Worm (Caenorhabditis elegans) whole organism, young adult: ENCODE data around the gene F35B12.10.
A peak's percentile ranks its signal among the peaks of the same experiment; 100 is the strongest.

Source experiments
- B0019.2 ChIP-seq: fragments of 200-800 bp; sonication (Bioruptor generic); conservative IDR thresholded peaks from 2 replicates; pipeline ENCODE4 v1.3.6; 2022; ENCODE audit warnings: missing genetic modification reagents, missing genetic modification characterization, missing compliant biosample characterization
- C17E4.6 ChIP-seq: fragments of 200-800 bp; sonication (Bioruptor generic); IDR thresholded peaks from 2 replicates; pipeline ENCODE4 v1.3.6; 2022; ENCODE audit warnings: missing genetic modification reagents, missing genetic modification characterization, missing compliant biosample characterization
- D2030.7 ChIP-seq: fragments of 200-800 bp; sonication (Bioruptor generic); IDR thresholded peaks from 2 replicates; pipeline ENCODE4 v1.3.6; 2022; ENCODE audit warnings: missing genetic modification reagents, missing genetic modification characterization, missing compliant biosample characterization
- F10E7.11 ChIP-seq: sonication (generic microtip); optimal IDR thresholded peaks from 2 replicates; lab custom pipeline; 2017; ENCODE audit warnings: mild to moderate bottlenecking, missing genetic modification characterization, moderate library complexity, missing compliant biosample characterization
- F52B5.7 ChIP-seq: sonication (generic microtip); optimal IDR thresholded peaks from 2 replicates; lab custom pipeline; 2016; ENCODE audit warnings: mild to moderate bottlenecking, missing genetic modification characterization, missing compliant biosample characterization
- K12H6.12 ChIP-seq: fragments of 200-800 bp; sonication (Bioruptor generic); optimal IDR thresholded peaks from 2 replicates; lab custom pipeline; 2018; ENCODE audit warnings: mild to moderate bottlenecking, missing genetic modification characterization, missing compliant biosample characterization
- Y53G8AR.9 ChIP-seq: fragments of 200-800 bp; sonication (Bioruptor generic); conservative IDR thresholded peaks from 2 replicates; pipeline ENCODE4 v1.3.6; 2022; ENCODE audit warnings: missing genetic modification reagents, missing genetic modification characterization, missing compliant biosample characterization
- Y67H2A.10 ChIP-seq: fragments of 200-800 bp; sonication (Bioruptor generic); conservative IDR thresholded peaks from 2 replicates; pipeline ENCODE4 v1.3.6; 2022; ENCODE audit warnings: missing genetic modification reagents, missing genetic modification characterization, missing compliant biosample characterization
- Y95B8A.8 ChIP-seq: fragments of 200-800 bp; sonication (Bioruptor generic); IDR thresholded peaks from 2 replicates; pipeline ENCODE4 v1.3.6; 2022; ENCODE audit warnings: missing genetic modification reagents, missing genetic modification characterization, missing compliant biosample characterization
- ZK185.1 ChIP-seq: sonication (generic microtip); optimal IDR thresholded peaks from 2 replicates; lab custom pipeline; 2016; ENCODE audit warnings: mild to moderate bottlenecking, missing genetic modification characterization, missing compliant biosample characterization; ENCODE audit not compliant: poor library complexity, severe bottlenecking
- attf-5 ChIP-seq: fragments of 200-800 bp; sonication (Bioruptor generic); optimal IDR thresholded peaks from 2 replicates; lab custom pipeline; 2018; ENCODE audit warnings: mild to moderate bottlenecking, missing genetic modification characterization, missing compliant biosample characterization
- bed-1 ChIP-seq: fragments of 200-800 bp; sonication (Bioruptor generic); IDR thresholded peaks from 2 replicates; pipeline ENCODE4 v1.3.6; 2022; ENCODE audit warnings: missing genetic modification reagents, missing genetic modification characterization, missing compliant biosample characterization
- ccch-3 ChIP-seq: fragments of 200-800 bp; sonication (Bioruptor generic); optimal IDR thresholded peaks from 2 replicates; lab custom pipeline; 2018; ENCODE audit warnings: mild to moderate bottlenecking, missing genetic modification characterization, missing compliant biosample characterization
- ceh-91 ChIP-seq: fragments of 200-800 bp; sonication (Bioruptor generic); IDR thresholded peaks from 2 replicates; pipeline ENCODE4 v1.3.6; 2022; ENCODE audit warnings: missing genetic modification reagents, missing genetic modification characterization, missing compliant biosample characterization
- chd-7 ChIP-seq: sonication (generic microtip); optimal IDR thresholded peaks from 2 replicates; lab custom pipeline; 2016; ENCODE audit warnings: mild to moderate bottlenecking, missing genetic modification characterization, moderate library complexity, missing compliant biosample characterization
- dox-1 ChIP-seq: fragments of 200-800 bp; sonication (Bioruptor generic); IDR thresholded peaks from 2 replicates; pipeline ENCODE4 v1.3.6; 2022; ENCODE audit warnings: missing genetic modification reagents, missing genetic modification characterization, missing compliant biosample characterization
- efl-1 ChIP-seq: fragments of 150-350 bp; optimal IDR thresholded peaks from 2 replicates; lab custom pipeline; 2014; ENCODE audit warnings: missing biosample characterization, missing genetic modification reagents, missing genetic modification characterization
- him-1 ChIP-seq: sonication (generic microtip); optimal IDR thresholded peaks from 2 replicates; lab custom pipeline; 2016; ENCODE audit warnings: missing genotype, missing genetic modification reagents, missing genetic modification characterization, missing compliant biosample characterization
- hlh-12 ChIP-seq: sonication (generic microtip); optimal IDR thresholded peaks from 2 replicates; lab custom pipeline; 2016; ENCODE audit warnings: missing genetic modification characterization, missing compliant biosample characterization
- hmg-1.2 ChIP-seq: fragments of 200-800 bp; sonication (Bioruptor generic); IDR thresholded peaks from 2 replicates; pipeline ENCODE4 v1.3.6; 2022; ENCODE audit warnings: missing genetic modification reagents, missing genetic modification characterization, missing compliant biosample characterization
- hmg-20 ChIP-seq: fragments of 200-800 bp; sonication (Bioruptor generic); IDR thresholded peaks from 2 replicates; pipeline ENCODE4 v1.3.6; 2022; ENCODE audit warnings: missing genetic modification reagents, missing genetic modification characterization, missing compliant biosample characterization
- let-526 ChIP-seq: fragments of 200-800 bp; sonication (Bioruptor generic); IDR thresholded peaks from 2 replicates; pipeline ENCODE4 v1.3.6; 2022; ENCODE audit warnings: missing genetic modification reagents, missing genetic modification characterization, missing compliant biosample characterization
- lin-40 ChIP-seq: sonication (generic microtip); optimal IDR thresholded peaks from 2 replicates; lab custom pipeline; 2016; ENCODE audit warnings: missing genetic modification characterization, mild to moderate bottlenecking, missing compliant biosample characterization, missing genotype, missing genetic modification reagents
- lin-54 ChIP-seq: fragments of 200-800 bp; sonication (Bioruptor generic); optimal IDR thresholded peaks from 2 replicates; lab custom pipeline; 2018; ENCODE audit warnings: mild to moderate bottlenecking, missing genetic modification characterization, missing compliant biosample characterization
- lsl-1 ChIP-seq: fragments of 200-800 bp; sonication (Bioruptor generic); optimal IDR thresholded peaks from 2 replicates; lab custom pipeline; 2018; ENCODE audit warnings: mild to moderate bottlenecking, missing genetic modification characterization, moderate library complexity, missing compliant biosample characterization
- madf-10 ChIP-seq: sonication (generic microtip); optimal IDR thresholded peaks from 2 replicates; lab custom pipeline; 2016; ENCODE audit warnings: mild to moderate bottlenecking, missing genetic modification characterization, missing compliant biosample characterization
- madf-6 ChIP-seq: fragments of 200-800 bp; sonication (Bioruptor generic); IDR thresholded peaks from 2 replicates; pipeline ENCODE4 v1.3.6; 2022; ENCODE audit warnings: missing genetic modification reagents, missing genetic modification characterization, missing compliant biosample characterization
- madf-8 ChIP-seq: fragments of 200-800 bp; sonication (Bioruptor generic); conservative IDR thresholded peaks from 2 replicates; pipeline ENCODE4 v1.3.6; 2022; ENCODE audit warnings: missing genetic modification reagents, missing genetic modification characterization, missing compliant biosample characterization
- mcd-1 ChIP-seq: fragments of 200-800 bp; sonication (Bioruptor generic); IDR thresholded peaks from 2 replicates; pipeline ENCODE4 v1.3.6; 2022; ENCODE audit warnings: missing genetic modification reagents, missing genetic modification characterization, missing compliant biosample characterization
- mel-28 ChIP-seq: sonication (generic microtip); optimal IDR thresholded peaks from 2 replicates; lab custom pipeline; 2016; ENCODE audit warnings: borderline replicate concordance, mild to moderate bottlenecking, missing genetic modification characterization, missing compliant biosample characterization
- nfya-1 ChIP-seq: sonication (generic microtip); optimal IDR thresholded peaks from 2 replicates; lab custom pipeline; 2017; ENCODE audit warnings: antibody characterized with exemption, missing compliant biosample characterization, missing genetic modification characterization, borderline replicate concordance; ENCODE audit not compliant: insufficient read depth
- nfyb-1 ChIP-seq: fragments of 200-800 bp; sonication (Bioruptor generic); IDR thresholded peaks from 2 replicates; pipeline ENCODE4 v1.3.6; 2022; ENCODE audit warnings: missing genetic modification reagents, missing genetic modification characterization, missing compliant biosample characterization
- nhr-80 ChIP-seq: sonication (generic microtip); optimal IDR thresholded peaks from 2 replicates; lab custom pipeline; 2016; ENCODE audit warnings: missing genetic modification characterization, missing compliant biosample characterization
- pbrm-1 ChIP-seq: fragments of 200-800 bp; sonication (Bioruptor generic); IDR thresholded peaks from 2 replicates; pipeline ENCODE4 v1.3.6; 2022; ENCODE audit warnings: missing genetic modification reagents, missing genetic modification characterization, missing compliant biosample characterization
- rcor-1 ChIP-seq: fragments of 200-800 bp; sonication (Bioruptor generic); IDR thresholded peaks from 2 replicates; pipeline ENCODE4 v1.3.6; 2022; ENCODE audit warnings: missing genetic modification reagents, missing genetic modification characterization, missing compliant biosample characterization
- rec-8 ChIP-seq, 2 experiments: sonication (generic microtip); optimal IDR thresholded peaks; 2 replicates each; lab custom pipeline; 2016; ENCODE audit warnings: mild to moderate bottlenecking in 2 of 2, missing genetic modification characterization in 2 of 2, missing genetic modification reagents in 2 of 2, missing genotype in 2 of 2, missing biosample characterization in 1 of 2, missing compliant biosample characterization in 1 of 2, moderate library complexity in 1 of 2
- rpc-1 ChIP-seq, 2 experiments: fragments of 150-350 bp in 1 of 2; sonication (generic microtip) in 1 of 2; optimal IDR thresholded peaks; 2 replicates each; lab custom pipeline; 2014 to 2018; ENCODE audit warnings: missing biosample characterization in 1 of 2, missing genetic modification characterization in 1 of 2, missing genetic modification reagents in 1 of 2, missing genotype in 1 of 2
- snpc-1.3 ChIP-seq: sonication (generic microtip); optimal IDR thresholded peaks from 2 replicates; lab custom pipeline; 2017; ENCODE audit warnings: missing genetic modification characterization, mild to moderate bottlenecking, missing compliant biosample characterization, antibody characterized with exemption, moderate library complexity, missing genotype, missing genetic modification reagents; ENCODE audit not compliant: insufficient read depth
- snpc-3.4 ChIP-seq: sonication (generic microtip); optimal IDR thresholded peaks from 2 replicates; lab custom pipeline; 2017; ENCODE audit warnings: missing genetic modification characterization, mild to moderate bottlenecking, missing compliant biosample characterization, antibody characterized with exemption, moderate library complexity, missing genotype, missing genetic modification reagents
- tbp1 ChIP-seq: fragments of 200-800 bp; sonication (Bioruptor generic); optimal IDR thresholded peaks from 2 replicates; lab custom pipeline; 2018; ENCODE audit warnings: mild to moderate bottlenecking, missing genetic modification characterization, missing compliant biosample characterization
- zfh-2 ChIP-seq: fragments of 200-800 bp; sonication (Bioruptor generic); conservative IDR thresholded peaks from 2 replicates; pipeline ENCODE4 v1.3.6; 2022; ENCODE audit warnings: missing genetic modification reagents, missing genetic modification characterization, missing compliant biosample characterization
- ztf-18 ChIP-seq: sonication (generic microtip); optimal IDR thresholded peaks from 2 replicates; lab custom pipeline; 2016; ENCODE audit warnings: missing genotype, mild to moderate bottlenecking, missing genetic modification characterization, missing compliant biosample characterization
- ztf-28 ChIP-seq: fragments of 200-800 bp; sonication (Bioruptor generic); IDR thresholded peaks from 2 replicates; pipeline ENCODE4 v1.3.6; 2022; ENCODE audit warnings: missing genetic modification reagents, missing genetic modification characterization, missing compliant biosample characterization
- ztf-6 ChIP-seq: fragments of 200-800 bp; sonication (Bioruptor generic); IDR thresholded peaks from 2 replicates; pipeline ENCODE4 v1.3.6; 2022; ENCODE audit warnings: missing genetic modification reagents, missing genetic modification characterization, missing compliant biosample characterization

The F35B12.10 gene

DNA sequence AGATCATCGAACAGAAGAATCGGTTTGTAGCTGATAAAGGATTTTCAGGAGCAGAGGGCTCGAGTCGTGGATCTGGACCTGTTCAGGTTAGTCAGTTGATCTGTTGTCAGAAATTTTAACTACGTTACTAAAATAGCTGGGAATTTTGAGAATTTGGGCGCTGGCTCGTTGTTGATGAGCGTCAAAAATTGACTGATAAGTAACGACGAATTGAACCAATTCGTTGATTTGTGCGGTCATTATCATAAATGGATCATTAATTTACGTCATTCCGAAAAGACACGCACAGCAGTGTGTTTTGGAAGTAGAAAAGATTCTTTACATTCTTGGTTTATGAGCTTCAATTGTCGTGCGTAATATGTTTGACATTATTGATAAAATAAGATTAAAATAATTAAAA lies 18.7 kb upstream of the F35B12.10 start:
- TF ChIP-seq nfyb-1 (no peak), bed-1 (GFP tag; lab: Robert Waterston, UW) (no peak), rpc-1 (optimal IDR thresholded peaks at IDR 0.05; lab: Kevin White, UChicago) (no peak), rpc-1 (tag; optimal IDR thresholded peaks at IDR 0.05; lab: Kevin White, UChicago) (no peak), B0019.2 (no peak), ccch-3 (GFP tag; lab: Kevin White, UChicago) (no peak)

- TF ChIP-seq tbp1 (GFP tag; lab: Kevin White, UChicago) (no peak), hmg-1.2 (GFP tag; lab: Robert Waterston, UW) (no peak), snpc-1.3 (tag; lab: Kevin White, UChicago) (no peak), ztf-6 (GFP tag; lab: Robert Waterston, UW) (no peak), let-526 (GFP tag; lab: Robert Waterston, UW) (no peak), chd-7 (tag; lab: Kevin White, UChicago) (no peak), C17E4.6 (GFP tag; lab: Robert Waterston, UW) (no peak), nfyb-1 (no peak), lin-40 (tag; lab: Kevin White, UChicago) (no peak), zfh-2 (GFP tag; lab: Robert Waterston, UW) (no peak), ztf-28 (GFP tag; lab: Robert Waterston, UW) (no peak)
Observed at ce11 chrV:11645244-11645643, 16.2 kb upstream of the F35B12.10 start, which contains the start of gene skp-1. Gene skp-1, plus strand, starts transcription at chrV:11645481.

- no peak for TF ChIP-seq mel-28 (tag; lab: Kevin White, UChicago)
- TF ChIP-seq nfya-1 (tag; lab: Kevin White, UChicago), result no peak
- peak; percentile 50 for TF ChIP-seq nhr-80 (tag; lab: Kevin White, UChicago)
- peak; percentile 35 for TF ChIP-seq madf-10 (tag; lab: Kevin White, UChicago)
- peak in 1 of 2 experiments; percentile 7 for TF ChIP-seq rec-8 (tag; optimal IDR thresholded peaks at IDR 0.05; lab: Kevin White, UChicago)
- no peak for TF ChIP-seq F10E7.11
- TF ChIP-seq hmg-20 (GFP tag; lab: Robert Waterston, UW), result no peak
- TF ChIP-seq dox-1 (GFP tag; lab: Robert Waterston, UW), result peak; percentile 82
- TF ChIP-seq ztf-18 (tag; lab: Kevin White, UChicago), result peak; percentile 35
- TF ChIP-seq hlh-12, result no peak
- no peak for TF ChIP-seq Y53G8AR.9 (GFP tag; lab: Robert Waterston, UW)
- no peak for TF ChIP-seq F52B5.7
- peak; percentile 74 for TF ChIP-seq mcd-1
- TF ChIP-seq him-1, result peak; percentile 21
- TF ChIP-seq ceh-91, result 0 out of 2 replicates have a peak, but pooled peaks have one; percentile 35
- peak; percentile 40 for TF ChIP-seq lsl-1 (GFP tag; lab: Kevin White, UChicago)
- peak; percentile 46; the same call in 1 of the 2 replicates for TF ChIP-seq Y95B8A.8 (GFP tag; lab: Robert Waterston, UW)
- TF ChIP-seq tbp1 (GFP tag; lab: Kevin White, UChicago), result peak; percentile 22
- peak; percentile 51 for TF ChIP-seq ZK185.1 (tag; lab: Kevin White, UChicago)
- TF ChIP-seq K12H6.12 (tag; lab: Kevin White, UChicago), result peak; percentile 1
- TF ChIP-seq lin-54 (GFP tag; lab: Kevin White, UChicago), result peak; percentile 32
- peak; percentile 15; the same call in 1 of the 2 replicates for TF ChIP-seq madf-8 (GFP tag; lab: Robert Waterston, UW)
- no peak for TF ChIP-seq snpc-3.4 (tag; lab: Kevin White, UChicago)
- TF ChIP-seq madf-6 (GFP tag; lab: Robert Waterston, UW), result peak; percentile 57; the same call in 1 of the 2 replicates
- TF ChIP-seq rcor-1, result 0 out of 2 replicates have a peak, but pooled peaks have one; percentile 26
- TF ChIP-seq pbrm-1 (GFP tag; lab: Robert Waterston, UW), result 0 out of 2 replicates have a peak, but pooled peaks have one; percentile 27
- TF ChIP-seq efl-1 (GFP tag; lab: Kevin White, UChicago), result peak; percentile 75
- TF ChIP-seq D2030.7 (GFP tag; lab: Robert Waterston, UW), result peak; percentile 66
- TF ChIP-seq Y67H2A.10 (GFP tag; lab: Robert Waterston, UW), result 0 out of 2 replicates have a peak, but pooled peaks have one; percentile 23
- peak; percentile 81 for TF ChIP-seq attf-5 (GFP tag; lab: Kevin White, UChicago)
Observed at ce11 chrV:11644166-11644565, 15.1 kb upstream of the F35B12.10 start, which contains the start of gene bir-1. Gene bir-1, plus strand, starts transcription at chrV:11644477.
